Fruit fly (Drosophila melanogaster): ENCODE measurements around the gene CG43739.

Gene CG43739

DNA sequence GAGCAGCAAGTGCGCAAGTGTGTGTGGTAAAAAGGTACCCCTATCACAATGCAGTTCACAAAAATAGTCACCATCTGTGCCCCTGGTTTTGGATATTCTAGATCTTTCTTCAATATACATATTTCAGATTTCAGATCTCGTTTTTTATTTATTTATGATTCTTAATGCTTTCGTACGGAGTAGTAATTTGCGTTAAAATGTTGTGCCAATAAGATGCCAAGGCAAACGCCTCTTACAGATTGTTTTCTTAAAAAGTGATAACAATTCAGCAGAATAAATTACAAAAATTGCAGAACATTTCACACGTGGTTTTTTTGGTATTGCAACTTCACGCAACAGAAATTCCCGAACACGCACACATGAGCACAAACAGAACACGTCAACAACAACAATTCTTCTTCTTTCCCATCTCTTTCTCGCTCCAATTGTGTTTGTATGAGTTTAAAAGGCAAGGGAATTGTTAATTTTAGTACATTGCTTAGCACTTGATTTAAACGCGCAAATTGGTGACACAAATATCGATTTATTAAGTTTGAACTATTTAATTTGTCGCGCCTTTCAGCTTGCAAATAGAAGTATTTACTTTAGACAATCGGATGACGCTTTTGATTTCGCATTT, 566 bp downstream of the CG43739 start (continued):
- TF ChIP-seq CG4730 (GFP tag; IDR thresholded peaks at IDR 0.05), result no peak
- peak; percentile 51; the same call in 2 of the 3 replicates for TF ChIP-seq so (GFP tag; IDR thresholded peaks at IDR 0.05)
- no peak for TF ChIP-seq prd (optimal IDR thresholded peaks at IDR 0.05)
- no peak for TF ChIP-seq prd (GFP tag; IDR thresholded peaks at IDR 0.05)
- peak; percentile 6 for TF ChIP-seq CG10565 (GFP tag; optimal IDR thresholded peaks at IDR 0.05)
- no peak for TF ChIP-seq CG14667 (GFP tag; IDR thresholded peaks at IDR 0.05)
- no peak for TF ChIP-seq toy (GFP tag; IDR thresholded peaks at IDR 0.05)
- TF ChIP-seq CG7271 (tag; optimal IDR thresholded peaks at IDR 0.05), result no peak
- TF ChIP-seq Taf1 (GFP tag; IDR thresholded peaks at IDR 0.05), result no peak
- peak; percentile 30; the same call in 1 of the 3 replicates for TF ChIP-seq CG2889 (GFP tag; IDR thresholded peaks at IDR 0.05)
- TF ChIP-seq pita (GFP tag; optimal IDR thresholded peaks at IDR 0.05), result no peak
- peak; percentile 59; the same call in 1 of the 2 replicates for TF ChIP-seq CG32767 (GFP tag; IDR thresholded peaks at IDR 0.05)
- TF ChIP-seq Awh (GFP tag; IDR thresholded peaks at IDR 0.05), result no peak; the same call in 1 of the 2 replicates
- TF ChIP-seq CG10543 (GFP tag; optimal IDR thresholded peaks at IDR 0.05), result peak; percentile 68
- no peak for TF ChIP-seq Opbp (GFP tag; IDR thresholded peaks at IDR 0.05; ENCODE audit: partially characterized antibody)
- TF ChIP-seq scrt (GFP tag; optimal IDR thresholded peaks at IDR 0.05), result no peak
- peak; percentile 56 for TF ChIP-seq CG1792 (GFP tag; optimal IDR thresholded peaks at IDR 0.05)
- TF ChIP-seq CG11093 (GFP tag; IDR thresholded peaks at IDR 0.05), result no peak
- TF ChIP-seq gcm (GFP tag; optimal IDR thresholded peaks at IDR 0.05), result peak; percentile 91
- peak; percentile 73 for TF ChIP-seq CG4360 (GFP tag; IDR thresholded peaks at IDR 0.05)
- TF ChIP-seq CG2202 (tag; optimal IDR thresholded peaks at IDR 0.05), result peak; percentile 31
- TF ChIP-seq h (optimal IDR thresholded peaks at IDR 0.05), result no peak
- no peak for TF ChIP-seq ro (GFP tag; IDR thresholded peaks at IDR 0.05)
- peak; percentile 85 for TF ChIP-seq Ets65A (GFP tag)
- peak; percentile 28 for TF ChIP-seq Ets97D (GFP tag; optimal IDR thresholded peaks at IDR 0.05)
- peak; percentile 11 for TF ChIP-seq CG9876 (GFP tag; optimal IDR thresholded peaks at IDR 0.05)
- TF ChIP-seq CG1603 (tag; optimal IDR thresholded peaks at IDR 0.05), result peak; percentile 59
- TF ChIP-seq corto (GFP tag; optimal IDR thresholded peaks at IDR 0.05), result peak; percentile 3
- TF ChIP-seq slou (GFP tag; optimal IDR thresholded peaks at IDR 0.05), result no peak
- TF ChIP-seq HLH54F (GFP tag; optimal IDR thresholded peaks at IDR 0.05), result peak; percentile 53
- TF ChIP-seq CG16813 (GFP tag; IDR thresholded peaks at IDR 0.05; ENCODE audit: partially characterized antibody), result no peak
- no peak for TF ChIP-seq CG17385 (GFP tag; optimal IDR thresholded peaks at IDR 0.05)
- TF ChIP-seq Myb (GFP tag; optimal IDR thresholded peaks at IDR 0.05), result peak; percentile 63
- TF ChIP-seq CG8944 (GFP tag; optimal IDR thresholded peaks at IDR 0.05), result peak; percentile 41
- TF ChIP-seq Hr3 (GFP tag; optimal IDR thresholded peaks at IDR 0.05), result peak; percentile 34
- no peak for TF ChIP-seq tll (GFP tag; optimal IDR thresholded peaks at IDR 0.05)
- TF ChIP-seq CG10654 (GFP tag; optimal IDR thresholded peaks at IDR 0.05), result no peak
- TF ChIP-seq Dek (tag; optimal IDR thresholded peaks at IDR 0.05), result peak; percentile 81
- peak; percentile 48 for TF ChIP-seq fu2 (GFP tag; optimal IDR thresholded peaks at IDR 0.05)
- TF ChIP-seq crol (GFP tag; IDR thresholded peaks at IDR 0.05), result no peak
- peak; percentile 76 for TF ChIP-seq CG10147 (GFP tag; optimal IDR thresholded peaks at IDR 0.05)
- peak in 1 of 2 experiments; percentile 82 for TF ChIP-seq eve (GFP tag; optimal IDR thresholded peaks at IDR 0.05)
- TF ChIP-seq CG12236 (GFP tag; optimal IDR thresholded peaks at IDR 0.05), result peak; percentile 27
- no peak for TF ChIP-seq cas (GFP tag; IDR thresholded peaks at IDR 0.05)
- TF ChIP-seq luna (GFP tag; optimal IDR thresholded peaks at IDR 0.05), result peak; percentile 18
- TF ChIP-seq CG7839 (tag; optimal IDR thresholded peaks at IDR 0.05), result peak; percentile 81
- TF ChIP-seq CG34376 (GFP tag; optimal IDR thresholded peaks at IDR 0.05), result no peak
- no peak for TF ChIP-seq Fer1 (GFP tag; optimal IDR thresholded peaks at IDR 0.05)
- peak; percentile 61 for TF ChIP-seq CG3163 (GFP tag; optimal IDR thresholded peaks at IDR 0.05)
- TF ChIP-seq chinmo (GFP tag; IDR thresholded peaks at IDR 0.05; ENCODE audit: partially characterized antibody), result no peak
- TF ChIP-seq yki (optimal IDR thresholded peaks at IDR 0.05), result no peak
